Worm (Caenorhabditis elegans): ENCODE data around the gene srsx-17.

The srsx-17 gene

DNA sequence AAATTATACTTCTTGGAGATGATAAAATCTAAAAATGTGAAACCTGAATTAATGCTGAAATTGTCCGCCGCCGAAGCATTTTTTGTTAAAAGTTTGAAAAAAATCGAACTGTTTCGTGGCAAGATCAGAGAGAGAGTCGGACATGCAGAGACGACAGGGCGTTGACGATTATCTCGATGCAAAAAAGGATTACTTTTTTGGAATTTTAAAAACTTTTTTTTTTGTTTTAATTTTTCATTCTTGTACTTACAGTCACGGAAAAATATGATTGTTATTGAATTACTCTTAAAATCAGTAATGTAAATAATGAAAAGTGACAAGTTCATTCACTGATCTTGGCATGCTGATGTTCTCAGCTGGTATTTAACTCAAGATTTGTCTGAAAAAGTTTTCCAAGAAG lies 9.2 kb downstream of the srsx-17 start, which contains the start of the genes M03F8.5 and M03F8.7:
Gene M03F8.5 (minus strand): TSS at position 101 of the 400 bp plus-strand sequence.
Gene M03F8.7 (plus strand): TSS at position 249 of the 400 bp plus-strand sequence.
- TF ChIP-seq nhr-237 (tag; optimal IDR thresholded peaks at IDR 0.05) (no peak), snpc-4 (tag; optimal IDR thresholded peaks at IDR 0.05) (no peak), pqm-1 (tag; optimal IDR thresholded peaks at IDR 0.05) (no peak), fos-1 (tag; optimal IDR thresholded peaks at IDR 0.05) (no peak), ceh-82 (tag; optimal IDR thresholded peaks at IDR 0.05) (no peak), lsy-12 (tag; optimal IDR thresholded peaks at IDR 0.05) (no peak), nhr-28 (tag; optimal IDR thresholded peaks at IDR 0.05) (no peak), aly-2 (tag; optimal IDR thresholded peaks at IDR 0.05) (no peak), daf-12 (tag; optimal IDR thresholded peaks at IDR 0.05) (no peak)

DNA sequence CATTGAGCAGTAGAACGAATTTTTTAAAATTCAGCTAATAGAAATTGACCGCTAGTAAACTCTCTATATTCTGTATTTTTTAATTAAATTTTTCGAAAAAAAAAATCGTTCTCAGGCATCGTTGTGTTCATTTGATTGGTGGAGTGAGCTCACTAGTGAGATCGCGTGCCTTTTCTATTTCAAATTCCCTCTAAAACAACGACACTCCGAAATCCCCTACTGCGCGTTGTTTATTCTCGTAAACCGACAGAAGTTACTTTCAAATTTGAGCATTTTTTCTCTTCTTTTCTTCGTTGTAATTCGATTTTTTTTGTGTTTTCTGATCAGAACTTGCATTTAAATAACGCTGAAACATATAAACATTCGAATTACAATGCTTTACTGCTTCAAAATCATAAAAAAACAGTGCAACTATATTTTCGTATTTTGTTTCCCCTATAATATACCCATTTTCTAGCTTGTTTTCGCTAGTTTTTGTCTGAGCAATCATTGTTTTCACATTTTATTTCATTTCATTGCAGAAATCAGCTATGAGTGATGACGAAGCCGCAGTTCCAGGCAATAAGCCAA lies 12.1 kb downstream of the srsx-17 start, which contains the start of gene syf-3:
Gene syf-3 (plus strand): TSS at position 520 of the 570 bp plus-strand sequence.
- TF ChIP-seq ceh-82 (tag; optimal IDR thresholded peaks at IDR 0.05) (no peak), pha-4 (tag; optimal IDR thresholded peaks at IDR 0.05) (peak; percentile 63), elt-3 (tag; optimal IDR thresholded peaks at IDR 0.05) (no peak), nhr-77 (tag; optimal IDR thresholded peaks at IDR 0.05) (no peak), jun-1 (tag; optimal IDR thresholded peaks at IDR 0.05) (peak; percentile 7), lin-15B (tag; optimal IDR thresholded peaks at IDR 0.05) (peak; percentile 41), nfya-1 (tag; optimal IDR thresholded peaks at IDR 0.05; ENCODE audit: insufficient read depth) (peak; percentile 52), hmg-11 (tag; optimal IDR thresholded peaks at IDR 0.05) (peak; percentile 69), R02D3.7 (tag; optimal IDR thresholded peaks at IDR 0.05) (peak; percentile 83), ceh-16 (tag; optimal IDR thresholded peaks at IDR 0.05) (no peak), nhr-76 (tag; optimal IDR thresholded peaks at IDR 0.05) (no peak)

DNA sequence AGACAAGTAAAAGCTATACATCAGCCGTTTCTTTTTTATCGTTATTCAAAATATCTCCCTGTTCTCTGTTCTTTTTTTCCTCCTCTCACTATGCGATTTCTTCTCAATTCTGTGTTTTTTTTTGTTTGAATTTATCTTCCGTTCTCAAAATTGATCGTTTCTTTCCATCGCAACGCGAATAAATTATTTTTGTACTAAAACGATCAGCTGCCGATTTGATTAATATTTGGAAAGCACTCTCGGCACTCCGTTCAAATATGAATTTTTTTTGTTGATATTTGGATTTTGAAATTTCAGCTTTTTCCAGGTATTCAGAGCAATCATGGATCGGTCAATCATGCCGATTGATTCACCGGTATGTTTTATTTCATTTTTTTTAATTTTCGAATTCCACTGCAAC lies 15.7 kb downstream of the srsx-17 start, which contains the start of gene pst-1:
Gene pst-1 (plus strand): TSS at position 301 of the 400 bp plus-strand sequence.
- no peak for TF ChIP-seq lsy-12 (tag; optimal IDR thresholded peaks at IDR 0.05)

DNA sequence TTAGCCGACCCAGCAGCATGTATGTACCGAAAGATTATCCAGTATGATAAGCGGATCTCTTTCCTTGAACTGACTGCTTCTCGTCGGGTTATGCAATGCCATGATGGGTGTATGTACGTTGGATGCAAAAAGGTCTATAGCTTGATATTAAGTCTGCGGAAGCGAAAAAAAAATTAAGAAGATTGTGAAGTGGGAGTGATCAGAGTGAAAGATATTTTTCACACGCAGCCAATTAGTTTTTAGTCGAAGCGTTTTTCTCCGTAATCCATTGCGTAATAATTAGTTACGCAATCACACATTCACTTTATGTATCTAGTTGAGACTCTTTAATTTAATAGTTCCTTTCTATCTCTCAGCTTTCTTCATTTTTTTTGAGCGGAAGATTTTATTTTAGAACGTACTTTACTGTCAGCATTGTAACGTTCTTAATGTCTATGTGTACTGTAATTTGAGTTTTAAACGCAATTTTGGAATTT lies 22.3 kb downstream of the srsx-17 start:
- TF ChIP-seq egl-27 (tag; optimal IDR thresholded peaks at IDR 0.05) (no peak), elt-1 (tag; optimal IDR thresholded peaks at IDR 0.05) (peak; percentile 7), lin-15B (tag; optimal IDR thresholded peaks at IDR 0.05) (no peak), ceh-16 (tag; optimal IDR thresholded peaks at IDR 0.05) (no peak), tbx-2 (tag; optimal IDR thresholded peaks at IDR 0.05) (no peak), pqm-1 (tag; optimal IDR thresholded peaks at IDR 0.05) (no peak)

DNA sequence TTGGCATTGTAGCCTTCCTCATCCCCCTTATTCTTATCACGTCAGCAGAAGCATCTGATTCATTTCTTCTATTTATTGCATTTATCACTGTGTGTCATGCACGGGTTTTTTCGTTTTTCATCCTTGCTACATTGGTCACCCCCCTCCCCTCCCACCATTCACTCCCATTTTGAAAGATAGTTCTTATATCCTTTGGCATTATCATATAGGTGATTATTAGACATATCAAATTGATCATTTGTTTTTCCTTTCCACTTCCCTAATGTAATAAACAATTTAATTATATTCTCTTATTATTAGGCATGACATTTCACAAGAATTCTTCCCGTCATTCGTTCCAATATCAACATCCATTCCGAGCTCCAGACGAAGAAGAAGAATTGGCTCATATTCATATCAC lies 23.7 kb downstream of the srsx-17 start, which contains the start of gene M03F8.1:
Gene M03F8.1 (plus strand): TSS at position 301 of the 400 bp plus-strand sequence.
- TF ChIP-seq mml-1 (tag; optimal IDR thresholded peaks at IDR 0.05) (no peak), egl-27 (tag; optimal IDR thresholded peaks at IDR 0.05) (no peak), elt-3 (tag; optimal IDR thresholded peaks at IDR 0.05) (no peak), tbx-2 (tag; optimal IDR thresholded peaks at IDR 0.05) (no peak), ceh-28 (tag; optimal IDR thresholded peaks at IDR 0.05) (no peak), nhr-11 (tag; optimal IDR thresholded peaks at IDR 0.05) (no peak), nhr-23 (tag; optimal IDR thresholded peaks at IDR 0.05) (no peak), ceh-16 (tag; optimal IDR thresholded peaks at IDR 0.05) (no peak)

DNA sequence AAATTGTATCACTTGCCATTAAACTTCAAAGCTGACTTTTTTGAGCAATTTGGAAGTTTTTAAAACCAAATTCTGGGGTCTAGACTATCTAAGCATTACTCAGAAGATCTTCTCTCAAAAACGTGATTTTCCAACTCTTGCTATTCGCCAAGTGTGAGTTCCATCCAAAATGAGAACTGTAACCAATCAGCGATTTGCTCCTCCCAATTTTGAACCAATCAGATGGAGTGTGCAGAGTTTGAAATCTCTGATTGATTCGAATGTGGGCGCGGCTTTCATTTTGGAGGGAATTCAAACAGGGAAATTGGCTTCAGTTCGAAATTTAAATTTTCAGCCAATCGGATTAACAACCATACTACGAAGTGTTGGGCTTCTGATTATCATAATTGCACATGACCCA lies 25.6 kb downstream of the srsx-17 start:
- TF ChIP-seq nhr-43 (tag; optimal IDR thresholded peaks at IDR 0.05; ENCODE audit: poor library complexity, severe bottlenecking) (no peak), ztf-4 (tag; optimal IDR thresholded peaks at IDR 0.05) (no peak), nfya-1 (tag; optimal IDR thresholded peaks at IDR 0.05; ENCODE audit: insufficient read depth) (peak; percentile 88)

DNA sequence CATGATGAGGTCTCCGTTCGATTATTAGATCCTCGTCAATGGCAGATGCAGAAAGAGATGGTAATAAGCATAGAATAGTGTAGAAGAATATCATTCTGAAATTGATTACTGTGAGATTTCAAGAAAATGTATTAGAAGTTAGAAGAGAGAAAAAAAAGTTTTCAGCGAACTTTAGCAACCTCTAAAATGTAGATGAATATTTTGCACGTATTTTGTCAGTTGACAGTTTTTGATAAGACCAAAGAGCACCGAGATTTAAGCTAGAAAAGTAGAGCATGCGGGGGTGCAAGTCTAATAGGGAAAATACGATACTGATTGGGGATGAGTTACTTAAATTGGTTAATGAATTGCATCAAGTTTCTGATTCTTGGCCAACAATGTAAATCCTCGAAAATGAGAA lies 27.3 kb downstream of the srsx-17 start, which contains the start of gene M03F8.6:
Gene M03F8.6 (minus strand): TSS at position 101 of the 400 bp plus-strand sequence.
- TF ChIP-seq fkh-2 (tag; optimal IDR thresholded peaks at IDR 0.05): no peak
- TF ChIP-seq elt-3 (tag; optimal IDR thresholded peaks at IDR 0.05): no peak
- no peak for TF ChIP-seq elt-1 (tag; optimal IDR thresholded peaks at IDR 0.05)
- no peak for TF ChIP-seq lin-39 (tag; optimal IDR thresholded peaks at IDR 0.05)
- no peak for TF ChIP-seq nhr-11 (tag; optimal IDR thresholded peaks at IDR 0.05)
- no peak for TF ChIP-seq ceh-16 (tag; optimal IDR thresholded peaks at IDR 0.05)
- TF ChIP-seq fos-1 (tag; optimal IDR thresholded peaks at IDR 0.05): no peak
- no peak for TF ChIP-seq R02D3.7 (tag; optimal IDR thresholded peaks at IDR 0.05)
- TF ChIP-seq nhr-12 (tag; optimal IDR thresholded peaks at IDR 0.05): no peak
- no peak for TF ChIP-seq ceh-82 (tag; optimal IDR thresholded peaks at IDR 0.05)
- no peak for TF ChIP-seq tbx-2 (tag; optimal IDR thresholded peaks at IDR 0.05)
